Worm (Caenorhabditis elegans): ENCODE results near the gene kin-29.

kin-29 gene

DNA sequence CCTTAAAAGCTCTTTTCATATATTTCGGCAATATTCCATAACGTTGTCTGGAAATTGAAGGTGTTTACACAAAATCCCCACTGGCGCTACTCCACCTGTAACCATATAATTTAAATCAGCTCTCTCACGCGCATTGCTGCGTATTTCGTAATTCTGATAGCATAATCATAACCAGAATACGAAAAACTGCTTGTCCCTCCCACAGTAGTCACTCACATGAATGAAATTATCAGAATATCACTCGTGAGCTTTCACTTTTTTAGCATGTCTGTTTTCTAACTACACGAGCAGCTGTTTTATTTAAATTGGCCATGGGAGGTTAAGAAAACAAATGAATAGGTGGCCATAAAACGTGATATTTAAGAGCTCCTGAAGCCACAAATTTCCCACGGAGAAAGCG is 32.5 kb downstream of the kin-29 start:
- no peak for TF ChIP-seq lin-13 (tag; optimal IDR thresholded peaks at IDR 0.05)
- no peak for TF ChIP-seq nhr-12 (tag; optimal IDR thresholded peaks at IDR 0.05)
- no peak for TF ChIP-seq elt-3 (tag; optimal IDR thresholded peaks at IDR 0.05)
- TF ChIP-seq ham-2 (GFP tag; optimal IDR thresholded peaks at IDR 0.05) = no peak
- TF ChIP-seq cnd-1 (tag; optimal IDR thresholded peaks at IDR 0.05) = no peak
- no peak for TF ChIP-seq mep-1 (tag; optimal IDR thresholded peaks at IDR 0.05)
- TF ChIP-seq unc-39 (tag; optimal IDR thresholded peaks at IDR 0.05) = no peak
- TF ChIP-seq unc-62 (GFP tag; optimal IDR thresholded peaks at IDR 0.05) = no peak
- TF ChIP-seq tbx-8 (GFP tag; optimal IDR thresholded peaks at IDR 0.05) = no peak
- no peak for TF ChIP-seq elt-1 (tag; optimal IDR thresholded peaks at IDR 0.05; ENCODE audit: borderline replicate concordance, insufficient read depth)
- TF ChIP-seq sptf-1 (tag; optimal IDR thresholded peaks at IDR 0.05) = no peak
- no peak for TF ChIP-seq ceh-43 (GFP tag; optimal IDR thresholded peaks at IDR 0.05)
- no peak for TF ChIP-seq mls-2 (tag; optimal IDR thresholded peaks at IDR 0.05)
- TF ChIP-seq snpc-4 (tag; optimal IDR thresholded peaks at IDR 0.05) = no peak
- no peak for TF ChIP-seq ces-1 (GFP tag; optimal IDR thresholded peaks at IDR 0.05)
- TF ChIP-seq ceh-83 (GFP tag; optimal IDR thresholded peaks at IDR 0.05) = no peak
- TF ChIP-seq nhr-237 (tag; optimal IDR thresholded peaks at IDR 0.05) = no peak

ce11 chrX:2818899-2819298 is 33.3 kb downstream of the kin-29 start:
- no peak for TF ChIP-seq lin-13 (tag; optimal IDR thresholded peaks at IDR 0.05)
- TF ChIP-seq ztf-11 (tag; optimal IDR thresholded peaks at IDR 0.05) = no peak
- no peak for TF ChIP-seq ceh-43 (GFP tag; optimal IDR thresholded peaks at IDR 0.05)
- no peak for TF ChIP-seq sem-2 (GFP tag; optimal IDR thresholded peaks at IDR 0.05)
- no peak for TF ChIP-seq unc-62 (GFP tag; optimal IDR thresholded peaks at IDR 0.05)
- no peak for TF ChIP-seq zip-8 (tag; optimal IDR thresholded peaks at IDR 0.05)
- TF ChIP-seq blmp-1 (tag; optimal IDR thresholded peaks at IDR 0.05) = no peak
- TF ChIP-seq pha-4 (tag; optimal IDR thresholded peaks at IDR 0.05) = no peak
- TF ChIP-seq mep-1 (tag; optimal IDR thresholded peaks at IDR 0.05) = no peak
- TF ChIP-seq ces-1 (GFP tag; optimal IDR thresholded peaks at IDR 0.05) = no peak
- TF ChIP-seq elt-3 (tag; optimal IDR thresholded peaks at IDR 0.05) = no peak
- no peak for TF ChIP-seq mab-5 (tag; optimal IDR thresholded peaks at IDR 0.05)
- no peak for TF ChIP-seq nhr-28 (tag; optimal IDR thresholded peaks at IDR 0.05)
- TF ChIP-seq nhr-2 (tag; optimal IDR thresholded peaks at IDR 0.05) = no peak
- no peak for TF ChIP-seq M03D4.4 (tag; optimal IDR thresholded peaks at IDR 0.05)
- TF ChIP-seq unc-120 (tag; optimal IDR thresholded peaks at IDR 0.05; ENCODE audit: poor library complexity, severe bottlenecking) = no peak
- TF ChIP-seq cnd-1 (tag; optimal IDR thresholded peaks at IDR 0.05) = no peak
- no peak for TF ChIP-seq ceh-39 (tag; optimal IDR thresholded peaks at IDR 0.05)

DNA sequence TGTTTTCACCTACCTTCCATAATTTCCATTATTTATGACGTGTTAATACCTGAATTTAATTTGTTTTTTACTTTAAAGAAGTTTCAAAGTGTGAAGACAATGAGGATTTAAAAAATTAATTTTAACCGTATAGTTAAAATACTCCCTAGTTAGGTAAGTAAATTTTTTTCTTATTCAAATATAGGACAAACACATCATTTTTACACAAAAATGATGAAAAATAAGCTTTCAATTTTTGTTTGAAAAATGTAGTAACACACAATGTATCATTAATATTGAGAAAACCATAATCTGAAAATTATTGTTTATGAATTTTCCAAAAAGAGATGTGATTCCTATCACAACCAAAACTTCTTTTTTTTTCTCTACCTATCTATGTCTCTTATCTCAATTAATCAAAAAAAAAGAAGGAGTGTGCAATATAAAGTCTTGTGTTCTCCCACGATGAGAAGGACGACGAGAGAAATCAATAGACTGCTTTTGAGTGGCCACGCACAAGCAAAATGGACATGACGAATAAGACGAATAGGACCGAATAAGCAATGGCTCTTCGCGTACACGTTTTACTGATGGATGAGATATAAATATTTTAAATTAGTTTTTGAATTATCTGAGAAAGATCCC is 38.0 kb downstream of the kin-29 start, which contains the start of gene C14A11.6:
Gene C14A11.6, minus strand, starts transcription at position 51 of the 624 bp plus-strand sequence.
- no peak for TF ChIP-seq elt-1 (tag; optimal IDR thresholded peaks at IDR 0.05; ENCODE audit: borderline replicate concordance, insufficient read depth)
- no peak for TF ChIP-seq lin-13 (tag; optimal IDR thresholded peaks at IDR 0.05)
- TF ChIP-seq elt-3 (tag; optimal IDR thresholded peaks at IDR 0.05) = no peak
- no peak for TF ChIP-seq pha-4 (tag; optimal IDR thresholded peaks at IDR 0.05)
- no peak for TF ChIP-seq nhr-76 (tag; optimal IDR thresholded peaks at IDR 0.05)
- no peak for TF ChIP-seq nhr-237 (tag; optimal IDR thresholded peaks at IDR 0.05)
- TF ChIP-seq mep-1 (tag; optimal IDR thresholded peaks at IDR 0.05) = no peak
- no peak for TF ChIP-seq ztf-11 (tag; optimal IDR thresholded peaks at IDR 0.05)
- TF ChIP-seq tbx-8 (GFP tag; optimal IDR thresholded peaks at IDR 0.05) = no peak
- no peak for TF ChIP-seq lin-32 (GFP tag; optimal IDR thresholded peaks at IDR 0.05)
- no peak for TF ChIP-seq sem-2 (GFP tag; optimal IDR thresholded peaks at IDR 0.05)
- no peak for TF ChIP-seq M03D4.4 (tag; optimal IDR thresholded peaks at IDR 0.05)
- no peak for TF ChIP-seq unc-39 (tag; optimal IDR thresholded peaks at IDR 0.05)
- no peak for TF ChIP-seq drap-1 (GFP tag; optimal IDR thresholded peaks at IDR 0.05)
- no peak for TF ChIP-seq flh-1 (GFP tag; optimal IDR thresholded peaks at IDR 0.05)
- TF ChIP-seq ces-1 (GFP tag; optimal IDR thresholded peaks at IDR 0.05) = no peak

- TF ChIP-seq ztf-11 (tag; optimal IDR thresholded peaks at IDR 0.05) (no peak), lsy-2 (tag; optimal IDR thresholded peaks at IDR 0.05) (peak; percentile 76), nhr-28 (tag; optimal IDR thresholded peaks at IDR 0.05) (no peak), nhr-76 (tag; optimal IDR thresholded peaks at IDR 0.05) (no peak), M03D4.4 (tag; optimal IDR thresholded peaks at IDR 0.05) (peak; percentile 79), sem-2 (GFP tag; optimal IDR thresholded peaks at IDR 0.05) (no peak), zip-8 (tag; optimal IDR thresholded peaks at IDR 0.05) (no peak), lin-32 (GFP tag; optimal IDR thresholded peaks at IDR 0.05) (peak; percentile 45), flh-1 (GFP tag; optimal IDR thresholded peaks at IDR 0.05) (no peak), ces-1 (GFP tag; optimal IDR thresholded peaks at IDR 0.05) (peak; percentile 56), cnd-1 (tag; optimal IDR thresholded peaks at IDR 0.05) (peak; percentile 65), bed-3 (GFP tag; optimal IDR thresholded peaks at IDR 0.05) (peak; percentile 10), drap-1 (GFP tag; optimal IDR thresholded peaks at IDR 0.05) (peak; percentile 74), hlh-1 (tag; optimal IDR thresholded peaks at IDR 0.05) (peak; percentile 40), lin-13 (tag; optimal IDR thresholded peaks at IDR 0.05) (peak; percentile 79), pha-4 (tag; optimal IDR thresholded peaks at IDR 0.05) (peak; percentile 72), nhr-237 (tag; optimal IDR thresholded peaks at IDR 0.05) (peak; percentile 77), elt-1 (tag; optimal IDR thresholded peaks at IDR 0.05; ENCODE audit: borderline replicate concordance, insufficient read depth) (no peak), snpc-4 (tag; optimal IDR thresholded peaks at IDR 0.05) (no peak), mab-5 (tag; optimal IDR thresholded peaks at IDR 0.05) (no peak), nhr-2 (tag; optimal IDR thresholded peaks at IDR 0.05) (no peak), unc-39 (tag; optimal IDR thresholded peaks at IDR 0.05) (no peak), sptf-1 (tag; optimal IDR thresholded peaks at IDR 0.05) (peak; percentile 85), mep-1 (tag; optimal IDR thresholded peaks at IDR 0.05) (peak; percentile 92), unc-120 (tag; optimal IDR thresholded peaks at IDR 0.05; ENCODE audit: poor library complexity, severe bottlenecking) (peak; percentile 75), nhr-12 (tag; optimal IDR thresholded peaks at IDR 0.05) (no peak), mls-2 (tag; optimal IDR thresholded peaks at IDR 0.05) (peak; percentile 86), ceh-83 (GFP tag; optimal IDR thresholded peaks at IDR 0.05) (peak; percentile 61), tbx-8 (GFP tag; optimal IDR thresholded peaks at IDR 0.05) (peak; percentile 42), ceh-39 (tag; optimal IDR thresholded peaks at IDR 0.05) (no peak), blmp-1 (tag; optimal IDR thresholded peaks at IDR 0.05) (no peak), ceh-43 (GFP tag; optimal IDR thresholded peaks at IDR 0.05) (peak; percentile 57), unc-62 (GFP tag; optimal IDR thresholded peaks at IDR 0.05) (peak; percentile 21), elt-3 (tag; optimal IDR thresholded peaks at IDR 0.05) (no peak), ham-2 (GFP tag; optimal IDR thresholded peaks at IDR 0.05) (peak; percentile 50)
Measured at ce11 chrX:2809611-2810010, 42.6 kb downstream of the kin-29 start, which contains the start of gene C14A11.9. Gene C14A11.9, minus strand, starts transcription at chrX:2809637.
